Worm (Caenorhabditis elegans) whole organism, L2 larva: ENCODE results near the gene sna-2.

Source experiments
- C34F6.9 ChIP-seq: fragments of 150-350 bp; optimal IDR thresholded peaks from 2 replicates; lab custom pipeline; 2014; ENCODE audit warnings: missing biosample characterization, missing genetic modification characterization
- F13H6.1 ChIP-seq: sonication (generic microtip); optimal IDR thresholded peaks from 2 replicates; lab custom pipeline; 2016; ENCODE audit warnings: missing genetic modification characterization, missing compliant biosample characterization
- ZK546.5 ChIP-seq: sonication (generic microtip); optimal IDR thresholded peaks from 2 replicates; lab custom pipeline; 2017; ENCODE audit warnings: missing biosample characterization, missing genetic modification characterization
- alr-1 ChIP-seq: fragments of 150-350 bp; optimal IDR thresholded peaks from 2 replicates; lab custom pipeline; 2014; ENCODE audit warnings: missing biosample characterization, missing genetic modification characterization
- aly-2 ChIP-seq: fragments of 150-350 bp; optimal IDR thresholded peaks from 2 replicates; lab custom pipeline; 2014; ENCODE audit warnings: missing biosample characterization, missing genetic modification characterization
- ama-1 ChIP-seq: fragments of 150-350 bp; optimal IDR thresholded peaks from 2 replicates; lab custom pipeline; 2018; ENCODE audit warnings: inconsistent platforms
- blmp-1 ChIP-seq: sonication (generic microtip); optimal IDR thresholded peaks from 2 replicates; lab custom pipeline; 2017; ENCODE audit warnings: missing genetic modification characterization, mild to moderate bottlenecking, missing compliant biosample characterization, antibody characterized with exemption, moderate library complexity; ENCODE audit not compliant: insufficient read depth
- ceh-16 ChIP-seq: fragments of 150-350 bp; optimal IDR thresholded peaks from 2 replicates; lab custom pipeline; 2014; ENCODE audit warnings: missing biosample characterization, missing genetic modification characterization
- ceh-82 ChIP-seq: fragments of 150-350 bp; optimal IDR thresholded peaks from 2 replicates; lab custom pipeline; 2014; ENCODE audit warnings: missing biosample characterization, missing genetic modification characterization
- crh-2 ChIP-seq: sonication (generic microtip); optimal IDR thresholded peaks from 2 replicates; lab custom pipeline; 2017; ENCODE audit warnings: missing biosample characterization, missing genetic modification characterization
- elt-1 ChIP-seq: fragments of 150-350 bp; optimal IDR thresholded peaks from 2 replicates; lab custom pipeline; 2014; ENCODE audit warnings: missing biosample characterization, missing genetic modification characterization
- elt-3 ChIP-seq: sonication (generic microtip); optimal IDR thresholded peaks from 2 replicates; lab custom pipeline; 2017; ENCODE audit warnings: missing biosample characterization, missing genetic modification characterization
- fos-1 ChIP-seq: fragments of 150-350 bp; optimal IDR thresholded peaks from 2 replicates; lab custom pipeline; 2014; ENCODE audit warnings: missing biosample characterization, missing genetic modification characterization
- gmeb-1 ChIP-seq: fragments of 150-350 bp; optimal IDR thresholded peaks from 2 replicates; lab custom pipeline; 2014; ENCODE audit warnings: missing biosample characterization, missing genetic modification characterization
- lin-11 ChIP-seq: fragments of 150-350 bp; sonication (generic microtip); optimal IDR thresholded peaks from 2 replicates; lab custom pipeline; 2014; ENCODE audit warnings: missing biosample characterization, missing genetic modification characterization, inconsistent platforms, mixed read lengths
- lin-39 ChIP-seq: fragments of 150-350 bp; optimal IDR thresholded peaks from 2 replicates; lab custom pipeline; 2014; ENCODE audit warnings: missing biosample characterization, missing genetic modification reagents, missing genetic modification characterization
- lsy-2 ChIP-seq, 2 experiments: fragments of 150-350 bp in 1 of 2; sonication (generic microtip) in 1 of 2; optimal IDR thresholded peaks; 2 replicates each; lab custom pipeline; 2014 to 2017; ENCODE audit warnings: missing biosample characterization in 2 of 2, missing genetic modification characterization in 2 of 2
- mab-5 ChIP-seq: fragments of 150-350 bp; optimal IDR thresholded peaks from 2 replicates; lab custom pipeline; 2014; ENCODE audit warnings: missing biosample characterization, missing genetic modification characterization
- mdl-1 ChIP-seq, 2 experiments: fragments of 150-350 bp in 1 of 2; sonication (generic microtip) in 1 of 2; optimal IDR thresholded peaks; 2 replicates each; lab custom pipeline; 2017; ENCODE audit warnings: missing biosample characterization in 2 of 2, missing genetic modification characterization in 2 of 2
- nhr-10 ChIP-seq: sonication (generic microtip); optimal IDR thresholded peaks from 2 replicates; lab custom pipeline; 2017; ENCODE audit warnings: missing biosample characterization, missing genetic modification characterization
- nhr-129 ChIP-seq: fragments of 150-350 bp; optimal IDR thresholded peaks from 2 replicates; lab custom pipeline; 2014; ENCODE audit warnings: missing biosample characterization, missing genetic modification characterization
- nhr-21 ChIP-seq: fragments of 150-350 bp; optimal IDR thresholded peaks from 2 replicates; lab custom pipeline; 2014; ENCODE audit warnings: missing biosample characterization, missing genetic modification characterization
- nhr-23 ChIP-seq: fragments of 150-350 bp; optimal IDR thresholded peaks from 2 replicates; lab custom pipeline; 2014; ENCODE audit warnings: missing biosample characterization, missing genetic modification reagents, missing genetic modification characterization
- nhr-237 ChIP-seq: fragments of 150-350 bp; optimal IDR thresholded peaks from 2 replicates; lab custom pipeline; 2014; ENCODE audit warnings: missing biosample characterization, missing genetic modification characterization
- nhr-6 ChIP-seq: fragments of 150-350 bp; optimal IDR thresholded peaks from 2 replicates; lab custom pipeline; 2014; ENCODE audit warnings: missing biosample characterization, missing genetic modification characterization
- sem-4 ChIP-seq: fragments of 150-350 bp; optimal IDR thresholded peaks from 2 replicates; lab custom pipeline; 2014; ENCODE audit warnings: missing biosample characterization, missing genetic modification reagents, missing genetic modification characterization
- skn-1 ChIP-seq: sonication (generic microtip); optimal IDR thresholded peaks from 2 replicates; lab custom pipeline; 2017; ENCODE audit warnings: missing biosample characterization, missing genetic modification characterization
- sma-3 ChIP-seq: sonication (generic microtip); optimal IDR thresholded peaks from 2 replicates; lab custom pipeline; 2016; ENCODE audit warnings: missing genetic modification reagents, missing genetic modification characterization, missing compliant biosample characterization
- sma-9 ChIP-seq, 2 experiments: fragments of 150-350 bp in 1 of 2; sonication (generic microtip) in 1 of 2; optimal IDR thresholded peaks; 2 replicates each; lab custom pipeline; 2014 to 2016; ENCODE audit warnings: missing genetic modification characterization in 2 of 2, mild to moderate bottlenecking in 1 of 2, missing biosample characterization in 1 of 2, missing compliant biosample characterization in 1 of 2, missing genetic modification reagents in 1 of 2, moderate library complexity in 1 of 2
- snpc-4 ChIP-seq: fragments of 150-350 bp; optimal IDR thresholded peaks from 2 replicates; lab custom pipeline; 2014; ENCODE audit warnings: missing biosample characterization, missing genetic modification characterization
- unc-55 ChIP-seq: fragments of 150-350 bp; sonication (generic microtip); optimal IDR thresholded peaks from 3 replicates; lab custom pipeline; 2014; ENCODE audit warnings: missing biosample characterization, missing genetic modification reagents, missing genetic modification characterization
- unc-62 ChIP-seq: fragments of 150-350 bp; optimal IDR thresholded peaks from 2 replicates; lab custom pipeline; 2014; ENCODE audit warnings: missing biosample characterization, missing genetic modification reagents, missing genetic modification characterization
- zag-1 ChIP-seq: fragments of 150-350 bp; optimal IDR thresholded peaks from 2 replicates; lab custom pipeline; 2014; ENCODE audit warnings: missing biosample characterization, missing genetic modification characterization
- ztf-1 ChIP-seq: fragments of 200-800 bp; sonication (Bioruptor generic); conservative IDR thresholded peaks from 2 replicates; pipeline ENCODE4 v1.3.6; 2022; ENCODE audit warnings: missing genetic modification characterization, missing compliant biosample characterization
- ztf-11 ChIP-seq: sonication (generic microtip); optimal IDR thresholded peaks from 2 replicates; lab custom pipeline; 2017; ENCODE audit warnings: missing biosample characterization, missing genetic modification characterization

The sna-2 gene

ce11 chrIV:9801418-9801817, 24.0 kb upstream of the sna-2 start:
- peak; percentile 48 for TF ChIP-seq gmeb-1 (tag; lab: Kevin White, UChicago)
- peak; percentile 34 for TF ChIP-seq blmp-1
- TF ChIP-seq nhr-6 (tag; lab: Kevin White, UChicago), result no peak
- no peak for TF ChIP-seq nhr-10 (tag; lab: Kevin White, UChicago)
- no peak for TF ChIP-seq nhr-237 (tag; lab: Kevin White, UChicago)
- TF ChIP-seq zag-1 (tag; lab: Kevin White, UChicago), result no peak
- no peak for TF ChIP-seq mdl-1 (tag; optimal IDR thresholded peaks at IDR 0.05; lab: Kevin White, UChicago)
- peak; percentile 24 for TF ChIP-seq sma-3 (GFP tag; lab: Kevin White, UChicago)
- peak; percentile 25 for TF ChIP-seq F13H6.1 (tag; lab: Kevin White, UChicago)
- TF ChIP-seq alr-1 (tag; lab: Kevin White, UChicago), result no peak
- no peak for TF ChIP-seq skn-1 (tag; lab: Kevin White, UChicago)
- TF ChIP-seq mab-5 (tag; lab: Kevin White, UChicago), result no peak
- peak; percentile 83 for TF ChIP-seq sma-9 (GFP tag; optimal IDR thresholded peaks at IDR 0.05; lab: Kevin White, UChicago)
- TF ChIP-seq sma-9 (tag; optimal IDR thresholded peaks at IDR 0.05; lab: Kevin White, UChicago), result no peak
- TF ChIP-seq ztf-1 (GFP tag; lab: Robert Waterston, UW), result no peak
- peak; percentile 21 for TF ChIP-seq nhr-129 (tag; lab: Kevin White, UChicago)
- TF ChIP-seq elt-3 (tag; lab: Kevin White, UChicago), result no peak
- no peak for TF ChIP-seq ceh-82
- peak; percentile 78 for TF ChIP-seq crh-2 (tag; lab: Kevin White, UChicago)
- TF ChIP-seq unc-62 (GFP tag; lab: Kevin White, UChicago), result no peak
- no peak for TF ChIP-seq lsy-2 (tag; optimal IDR thresholded peaks at IDR 0.05; lab: Kevin White, UChicago)
- no peak for TF ChIP-seq nhr-23 (tag; lab: Kevin White, UChicago)
- TF ChIP-seq elt-1 (tag; lab: Kevin White, UChicago), result no peak
- peak; percentile 91 for TF ChIP-seq fos-1 (tag; lab: Kevin White, UChicago)

ce11 chrIV:9799664-9800063, 22.2 kb upstream of the sna-2 start:
- TF ChIP-seq nhr-237 (tag; lab: Kevin White, UChicago) (no peak), sma-9 (GFP tag; optimal IDR thresholded peaks at IDR 0.05; lab: Kevin White, UChicago) (peak; percentile 14), sma-9 (tag; optimal IDR thresholded peaks at IDR 0.05; lab: Kevin White, UChicago) (no peak)
- TF ChIP-seq, all 48 proteins: peak for 1

DNA sequence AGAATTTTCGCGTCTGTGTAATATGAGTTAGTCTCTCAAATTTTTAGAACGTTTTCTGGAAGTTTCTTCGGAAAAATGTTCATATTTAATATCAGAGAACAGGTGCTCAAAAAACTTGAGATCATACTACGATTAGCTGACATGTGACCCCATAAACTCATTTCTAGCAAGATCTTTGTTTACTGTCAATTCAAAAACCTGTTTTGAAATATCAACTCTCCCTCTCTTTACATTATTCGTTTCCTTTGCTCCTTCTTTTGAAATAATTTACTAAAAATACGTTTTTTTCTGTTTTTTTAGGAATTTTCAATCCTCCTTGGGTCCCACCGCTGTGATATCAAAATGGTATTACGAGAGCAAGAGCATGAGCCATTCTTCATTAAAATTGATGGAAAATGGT, 21.7 kb upstream of the sna-2 start, which contains the start of gene fat-4:
fat-4 (plus strand) TSS at position 301 of the 400 bp plus-strand sequence.
- TF ChIP-seq unc-55 (GFP tag; lab: Kevin White, UChicago) (no peak), nhr-21 (tag; lab: Kevin White, UChicago) (no peak), zag-1 (tag; lab: Kevin White, UChicago) (no peak), ceh-82 (no peak), snpc-4 (tag; lab: Kevin White, UChicago) (no peak), nhr-10 (tag; lab: Kevin White, UChicago) (no peak), sem-4 (no peak), ZK546.5 (tag; lab: Kevin White, UChicago) (no peak), mab-5 (tag; lab: Kevin White, UChicago) (no peak), ama-1 (lab: Kevin White, UChicago) (no peak), nhr-23 (tag; lab: Kevin White, UChicago) (no peak), aly-2 (tag; lab: Kevin White, UChicago) (no peak)

DNA sequence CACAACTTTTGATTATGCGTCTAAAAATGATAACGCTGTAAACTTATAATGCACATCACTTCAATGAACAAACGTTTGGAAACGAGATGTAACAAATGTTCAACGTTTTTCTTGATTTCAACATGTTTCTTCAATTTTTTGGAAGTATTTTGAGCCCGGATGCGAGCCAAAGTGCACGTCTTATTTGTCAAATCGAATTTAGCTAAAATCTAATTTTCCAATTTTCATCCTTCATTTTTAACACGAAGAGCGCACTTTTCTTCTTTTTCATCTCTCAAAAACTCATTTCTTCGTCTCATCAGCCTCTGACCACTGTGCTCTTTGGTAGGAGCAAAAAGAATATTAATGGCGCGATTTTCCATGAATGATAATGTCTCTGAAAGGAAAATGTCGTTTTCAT, 20.9 kb upstream of the sna-2 start:
- TF ChIP-seq C34F6.9, result peak; percentile 17
- peak; percentile 17 for TF ChIP-seq sma-9 (GFP tag; optimal IDR thresholded peaks at IDR 0.05; lab: Kevin White, UChicago)
- TF ChIP-seq sma-9 (tag; optimal IDR thresholded peaks at IDR 0.05; lab: Kevin White, UChicago), result no peak
- no peak for TF ChIP-seq zag-1 (tag; lab: Kevin White, UChicago)
- no peak for TF ChIP-seq skn-1 (tag; lab: Kevin White, UChicago)
- no peak for TF ChIP-seq ama-1 (lab: Kevin White, UChicago)
- TF ChIP-seq, all 48 proteins: peak for 2

ce11 chrIV:9797304-9798003, 20.0 kb upstream of the sna-2 start, which contains the start of gene T13F2.2:
TSS of gene T13F2.2 (minus strand) at chrIV:9797354.
- TF ChIP-seq lin-11 (tag; lab: Kevin White, UChicago), result no peak
- TF ChIP-seq ztf-11 (tag; lab: Kevin White, UChicago), result no peak
- no peak for TF ChIP-seq ceh-16 (tag; lab: Kevin White, UChicago)
- TF ChIP-seq lin-39 (tag; lab: Kevin White, UChicago), result no peak
- peak; percentile 33 for TF ChIP-seq sma-9 (GFP tag; optimal IDR thresholded peaks at IDR 0.05; lab: Kevin White, UChicago)
- TF ChIP-seq sma-9 (tag; optimal IDR thresholded peaks at IDR 0.05; lab: Kevin White, UChicago), result no peak
- TF ChIP-seq C34F6.9, result peak; percentile 8
- peak; percentile 51 for TF ChIP-seq fos-1 (tag; lab: Kevin White, UChicago)
- no peak for TF ChIP-seq nhr-10 (tag; lab: Kevin White, UChicago)
- peak; percentile 12 for TF ChIP-seq F13H6.1 (tag; lab: Kevin White, UChicago)
- peak in 1 of 2 experiments; percentile 22 for TF ChIP-seq lsy-2 (tag; optimal IDR thresholded peaks at IDR 0.05; lab: Kevin White, UChicago)
